Fruit fly (Drosophila melanogaster) whole organism, embryonic: ENCODE results near the gene PIP4K.
A peak's percentile ranks its signal among the peaks of the same experiment; 100 is the strongest.

Source experiments
- CG10366 ChIP-seq: fragments of 200-800 bp; sonication (Bioruptor generic); IDR thresholded peaks from 2 replicates; pipeline ENCODE4 v1.3.6; 2022; ENCODE audit warnings: missing biosample characterization, missing genetic modification characterization
- CG10959 ChIP-seq: fragments of 200-800 bp; sonication (Bioruptor generic); IDR thresholded peaks from 2 replicates; pipeline ENCODE4 v1.3.6; 2022; ENCODE audit warnings: missing biosample characterization, missing genetic modification characterization
- CG11085 ChIP-seq: fragments of 200-800 bp; sonication (Bioruptor generic); IDR thresholded peaks from 2 replicates; pipeline ENCODE4 v1.3.6; 2022; ENCODE audit warnings: missing biosample characterization, missing genetic modification characterization
- CG11398 ChIP-seq: fragments of 200-800 bp; sonication (Bioruptor generic); optimal IDR thresholded peaks from 2 replicates; lab custom pipeline; 2016; ENCODE audit warnings: missing biosample characterization, missing genetic modification characterization
- CG11723 ChIP-seq: fragments of 200-800 bp; sonication (Bioruptor generic); optimal IDR thresholded peaks from 2 replicates; lab custom pipeline; 2017; ENCODE audit warnings: missing biosample characterization, mild to moderate bottlenecking, missing genetic modification characterization
- CG12236 ChIP-seq: fragments of 200-800 bp; sonication (Bioruptor generic); optimal IDR thresholded peaks from 2 replicates; lab custom pipeline; 2016; ENCODE audit warnings: missing biosample characterization, missing genetic modification characterization
- CG15269 ChIP-seq: fragments of 200-800 bp; sonication (Bioruptor generic); optimal IDR thresholded peaks from 2 replicates; lab custom pipeline; 2018; ENCODE audit warnings: missing biosample characterization, mild to moderate bottlenecking, missing genetic modification characterization, moderate library complexity
- CG16863 ChIP-seq: fragments of 200-800 bp; sonication (Bioruptor generic); optimal IDR thresholded peaks from 3 replicates; lab custom pipeline; 2016; ENCODE audit warnings: missing biosample characterization, missing genetic modification characterization
- CG18476 ChIP-seq: fragments of 200-800 bp; sonication (Bioruptor generic); optimal IDR thresholded peaks from 2 replicates; lab custom pipeline; 2016; ENCODE audit warnings: missing biosample characterization, mild to moderate bottlenecking, missing genetic modification characterization
- CG2116 ChIP-seq: fragments of 200-800 bp; sonication (Bioruptor generic); optimal IDR thresholded peaks from 3 replicates; lab custom pipeline; 2018; ENCODE audit warnings: missing biosample characterization, mild to moderate bottlenecking, missing genetic modification characterization
- CG30020 ChIP-seq: fragments of 200-800 bp; optimal IDR thresholded peaks from 2 replicates; lab custom pipeline; 2019; ENCODE audit warnings: missing biosample characterization, mild to moderate bottlenecking, missing genetic modification characterization, moderate library complexity
- CG3065 ChIP-seq: fragments of 200-800 bp; sonication (Bioruptor generic); optimal IDR thresholded peaks from 2 replicates; lab custom pipeline; 2016; ENCODE audit warnings: missing biosample characterization, missing genetic modification characterization
- CG31365 ChIP-seq: fragments of 200-800 bp; sonication (Bioruptor generic); optimal IDR thresholded peaks from 2 replicates; lab custom pipeline; 2018; ENCODE audit warnings: missing biosample characterization, mild to moderate bottlenecking, missing genetic modification characterization
- CG33557 ChIP-seq: fragments of 200-800 bp; sonication (Bioruptor generic); optimal IDR thresholded peaks from 2 replicates; lab custom pipeline; 2019; ENCODE audit warnings: missing biosample characterization, mild to moderate bottlenecking, missing genetic modification characterization, moderate library complexity
- CG3995 ChIP-seq: fragments of 200-800 bp; sonication (Bioruptor generic); optimal IDR thresholded peaks from 3 replicates; lab custom pipeline; 2016; ENCODE audit warnings: missing biosample characterization, missing genetic modification characterization
- CG4707 ChIP-seq: fragments of 200-800 bp; sonication (Bioruptor generic); optimal IDR thresholded peaks from 2 replicates; lab custom pipeline; 2018; ENCODE audit warnings: missing biosample characterization, mild to moderate bottlenecking, missing genetic modification characterization, moderate library complexity
- CG6654 ChIP-seq: fragments of 200-800 bp; sonication (Bioruptor generic); optimal IDR thresholded peaks from 2 replicates; lab custom pipeline; 2017; ENCODE audit warnings: missing biosample characterization, mild to moderate bottlenecking, missing genetic modification characterization
- CG6683 ChIP-seq: fragments of 200-800 bp; sonication (Bioruptor generic); optimal IDR thresholded peaks from 2 replicates; lab custom pipeline; 2017; ENCODE audit warnings: missing biosample characterization, mild to moderate bottlenecking, missing genetic modification characterization, missing genetic modification reagents
- CG7357 ChIP-seq: fragments of 200-800 bp; sonication (Bioruptor generic); IDR thresholded peaks from 3 replicates; pipeline ENCODE4 v1.3.6; 2022; ENCODE audit warnings: missing biosample characterization, missing genetic modification characterization
- CG8281 ChIP-seq: fragments of 200-800 bp; sonication (Bioruptor generic); optimal IDR thresholded peaks from 2 replicates; lab custom pipeline; 2018; ENCODE audit warnings: missing biosample characterization, mild to moderate bottlenecking, missing genetic modification characterization, moderate library complexity
- CG9437 ChIP-seq: fragments of 200-800 bp; sonication (Bioruptor generic); optimal IDR thresholded peaks from 2 replicates; lab custom pipeline; 2018; ENCODE audit warnings: missing biosample characterization, mild to moderate bottlenecking, missing genetic modification characterization
- CG9932 ChIP-seq: fragments of 200-800 bp; sonication (Bioruptor generic); IDR thresholded peaks from 2 replicates; pipeline ENCODE4 v1.3.6; 2022; ENCODE audit warnings: missing biosample characterization, missing genetic modification characterization
- Camta ChIP-seq: fragments of 200-800 bp; sonication (Bioruptor generic); optimal IDR thresholded peaks from 2 replicates; lab custom pipeline; 2016; ENCODE audit warnings: missing biosample characterization, missing genetic modification characterization
- Dp ChIP-seq: fragments of 200-800 bp; sonication (Bioruptor generic); optimal IDR thresholded peaks from 2 replicates; lab custom pipeline; 2018; ENCODE audit warnings: missing biosample characterization, mild to moderate bottlenecking, missing genetic modification characterization, moderate library complexity
- Fer1 ChIP-seq: fragments of 200-800 bp; sonication (Bioruptor generic); optimal IDR thresholded peaks from 2 replicates; lab custom pipeline; 2017; ENCODE audit warnings: missing biosample characterization, mild to moderate bottlenecking, missing genetic modification characterization
- MESR4 ChIP-seq: fragments of 200-800 bp; sonication (Bioruptor generic); optimal IDR thresholded peaks from 2 replicates; lab custom pipeline; 2018; ENCODE audit warnings: missing biosample characterization, mild to moderate bottlenecking, missing genetic modification characterization, moderate library complexity
- Nf-YA ChIP-seq: fragments of 200-800 bp; sonication (Bioruptor generic); IDR thresholded peaks from 2 replicates; pipeline ENCODE4 v1.3.6; 2022; ENCODE audit warnings: missing biosample characterization, missing genetic modification characterization
- NfI ChIP-seq: fragments of 200-800 bp; sonication (Bioruptor generic); optimal IDR thresholded peaks from 3 replicates; lab custom pipeline; 2018; ENCODE audit warnings: missing biosample characterization, mild to moderate bottlenecking, missing genetic modification characterization, moderate library complexity
- Spps ChIP-seq: fragments of 200-800 bp; sonication (Bioruptor generic); optimal IDR thresholded peaks from 2 replicates; lab custom pipeline; 2018; ENCODE audit warnings: missing biosample characterization, mild to moderate bottlenecking, missing genetic modification characterization
- Usf ChIP-seq: fragments of 200-800 bp; sonication (Bioruptor generic); optimal IDR thresholded peaks from 2 replicates; lab custom pipeline; 2017; ENCODE audit warnings: missing genotype, missing biosample characterization, missing genetic modification characterization
- aop ChIP-seq: fragments of 200-800 bp; sonication (Bioruptor generic); IDR thresholded peaks from 2 replicates; pipeline ENCODE4 v1.3.6; 2022; ENCODE audit warnings: missing biosample characterization, missing genetic modification characterization
- corto ChIP-seq: fragments of 200-800 bp; sonication (Bioruptor generic); optimal IDR thresholded peaks from 2 replicates; lab custom pipeline; 2016; ENCODE audit warnings: missing biosample characterization, mild to moderate bottlenecking, missing genetic modification characterization, moderate library complexity
- jigr1 ChIP-seq: fragments of 200-800 bp; sonication (Bioruptor generic); IDR thresholded peaks from 3 replicates; pipeline ENCODE4 v1.3.6; 2022; ENCODE audit warnings: missing biosample characterization, missing genetic modification characterization
- jing ChIP-seq: fragments of 200-800 bp; sonication (Bioruptor generic); optimal IDR thresholded peaks from 2 replicates; lab custom pipeline; 2018; ENCODE audit warnings: missing biosample characterization, mild to moderate bottlenecking, missing genetic modification characterization
- kni ChIP-seq: fragments of 200-800 bp; sonication (Bioruptor generic); optimal IDR thresholded peaks from 3 replicates; lab custom pipeline; 2017; ENCODE audit warnings: mild to moderate bottlenecking, missing biosample characterization, missing genetic modification reagents, missing genetic modification characterization
- nerfin-2 ChIP-seq: fragments of 200-800 bp; sonication (Bioruptor generic); IDR thresholded peaks from 2 replicates; pipeline ENCODE4 v1.3.6; 2022; ENCODE audit warnings: missing biosample characterization, missing genetic modification characterization; ENCODE audit not compliant: partially characterized antibody
- oc ChIP-seq: fragments of 200-800 bp; sonication (Bioruptor generic); optimal IDR thresholded peaks from 2 replicates; lab custom pipeline; 2018; ENCODE audit warnings: missing biosample characterization, mild to moderate bottlenecking, missing genetic modification characterization, moderate library complexity
- p53 ChIP-seq: fragments of 200-800 bp; sonication (Bioruptor generic); optimal IDR thresholded peaks from 2 replicates; lab custom pipeline; 2016; ENCODE audit warnings: missing biosample characterization, missing genetic modification characterization
- pb ChIP-seq: fragments of 200-800 bp; sonication (Bioruptor generic); optimal IDR thresholded peaks from 3 replicates; lab custom pipeline; 2016; ENCODE audit warnings: missing biosample characterization, missing genetic modification characterization
- phol ChIP-seq: fragments of 200-800 bp; sonication (Bioruptor generic); optimal IDR thresholded peaks from 3 replicates; lab custom pipeline; 2018; ENCODE audit warnings: missing biosample characterization, mild to moderate bottlenecking, missing genetic modification characterization, moderate library complexity
- pros ChIP-seq: fragments of 200-800 bp; sonication (Bioruptor generic); optimal IDR thresholded peaks from 3 replicates; lab custom pipeline; 2019; ENCODE audit warnings: missing biosample characterization, mild to moderate bottlenecking, missing genetic modification characterization, moderate library complexity
- pum ChIP-seq: fragments of 200-800 bp; sonication (Bioruptor generic); optimal IDR thresholded peaks from 2 replicates; lab custom pipeline; 2016; ENCODE audit warnings: missing biosample characterization, missing genetic modification characterization
- sens ChIP-seq: fragments of 200-800 bp; sonication (Bioruptor generic); peaks from one replicate; lab custom pipeline; 2016; ENCODE audit warnings: missing biosample characterization, missing genetic modification characterization
- sisA ChIP-seq: fragments of 200-800 bp; sonication (Bioruptor generic); IDR thresholded peaks from 2 replicates; pipeline ENCODE4 v1.3.6; 2022; ENCODE audit warnings: missing biosample characterization, missing genetic modification characterization
- slbo ChIP-seq: fragments of 200-800 bp; sonication (Bioruptor generic); IDR thresholded peaks from 2 replicates; pipeline ENCODE4 v1.3.6; 2022; ENCODE audit warnings: missing biosample characterization, missing genetic modification characterization
- tin ChIP-seq: fragments of 200-800 bp; sonication (Bioruptor generic); optimal IDR thresholded peaks from 3 replicates; lab custom pipeline; 2016; ENCODE audit warnings: missing biosample characterization, missing genetic modification characterization
- tio ChIP-seq: fragments of 200-800 bp; sonication (Bioruptor generic); optimal IDR thresholded peaks from 2 replicates; lab custom pipeline; 2017; ENCODE audit warnings: missing biosample characterization, missing genetic modification characterization, inconsistent platforms
- toy ChIP-seq: fragments of 200-800 bp; sonication (Bioruptor generic); IDR thresholded peaks from 2 replicates; pipeline ENCODE4 v1.3.6; 2022; ENCODE audit warnings: missing biosample characterization, missing genetic modification characterization
- trem ChIP-seq: fragments of 200-800 bp; optimal IDR thresholded peaks from 3 replicates; lab custom pipeline; 2019; ENCODE audit warnings: missing biosample characterization, mild to moderate bottlenecking, missing genetic modification characterization, moderate library complexity
- zen2 ChIP-seq: fragments of 200-800 bp; sonication (Bioruptor generic); IDR thresholded peaks from 3 replicates; pipeline ENCODE4 v1.3.6; 2022; ENCODE audit warnings: missing biosample characterization, missing genetic modification characterization; ENCODE audit not compliant: partially characterized antibody
- zf30C ChIP-seq: fragments of 200-800 bp; sonication (Bioruptor generic); optimal IDR thresholded peaks from 3 replicates; lab custom pipeline; 2018; ENCODE audit warnings: missing biosample characterization, mild to moderate bottlenecking, missing genetic modification characterization
- zfh1 ChIP-seq: fragments of 200-800 bp; sonication (Bioruptor generic); IDR thresholded peaks from 3 replicates; pipeline ENCODE4 v1.3.6; 2022; ENCODE audit warnings: missing biosample characterization, missing genetic modification characterization

PIP4K gene

dm6 chr4:1196653-1197161, at the start of gene PIP4K (continued):
- no peak for TF ChIP-seq CG6654 (GFP tag; lab: Kevin White, UChicago)
- no peak for TF ChIP-seq zen2 (GFP tag; lab: Robert Waterston, UW)
- no peak for TF ChIP-seq CG16863
- TF ChIP-seq Usf (GFP tag; lab: Kevin White, UChicago): no peak
- no peak for TF ChIP-seq toy
- TF ChIP-seq CG15269 (tag; lab: Kevin White, UChicago): no peak
- no peak for TF ChIP-seq CG3065 (GFP tag; lab: Kevin White, UChicago)
- no peak for TF ChIP-seq Dp
- TF ChIP-seq sens (GFP tag; lab: Kevin White, UChicago): peak; percentile 17
- TF ChIP-seq zfh1: no peak
- TF ChIP-seq trem (tag; lab: Kevin White, UChicago): peak; percentile 36
- no peak for TF ChIP-seq Spps (tag; lab: Kevin White, UChicago)
- no peak for TF ChIP-seq tio
- TF ChIP-seq CG12236: no peak
- TF ChIP-seq CG18476 (GFP tag; lab: Kevin White, UChicago): no peak
- TF ChIP-seq CG10959: no peak
- no peak for TF ChIP-seq corto
- TF ChIP-seq CG8281: no peak
- no peak for TF ChIP-seq sisA
- no peak for TF ChIP-seq pros (GFP tag; lab: Kevin White, UChicago)
- TF ChIP-seq CG11398 (GFP tag; lab: Kevin White, UChicago): no peak
- TF ChIP-seq aop (GFP tag; lab: Robert Waterston, UW): no peak
- no peak for TF ChIP-seq Camta (GFP tag; lab: Kevin White, UChicago)
- no peak for TF ChIP-seq nerfin-2 (GFP tag; lab: Robert Waterston, UW)
- no peak for TF ChIP-seq oc
- TF ChIP-seq CG4707 (GFP tag; lab: Kevin White, UChicago): no peak
- TF ChIP-seq CG30020 (tag; lab: Kevin White, UChicago): peak; percentile 99
- no peak for TF ChIP-seq jigr1 (GFP tag; lab: Robert Waterston, UW)
- TF ChIP-seq CG11085 (GFP tag; lab: Robert Waterston, UW): no peak
- TF ChIP-seq Fer1: no peak
- no peak for TF ChIP-seq p53 (GFP tag; lab: Kevin White, UChicago)
- peak; percentile 63 for TF ChIP-seq CG11723
- TF ChIP-seq zf30C (GFP tag; lab: Kevin White, UChicago): no peak
- TF ChIP-seq phol: no peak
- TF ChIP-seq CG6683 (GFP tag; lab: Kevin White, UChicago): no peak
- peak; percentile 37 for TF ChIP-seq CG33557
- TF ChIP-seq jing (GFP tag; lab: Kevin White, UChicago): no peak
- TF ChIP-seq CG9437 (GFP tag; lab: Kevin White, UChicago): no peak
- no peak for TF ChIP-seq CG31365 (tag; lab: Kevin White, UChicago)
- peak; percentile 12 for TF ChIP-seq CG3995 (GFP tag; lab: Kevin White, UChicago)
- TF ChIP-seq CG10366 (GFP tag; lab: Robert Waterston, UW): no peak
- peak; percentile 77 for TF ChIP-seq MESR4
- TF ChIP-seq pum (GFP tag; lab: Kevin White, UChicago): no peak
- TF ChIP-seq CG9932 (GFP tag; lab: Robert Waterston, UW): no peak
- TF ChIP-seq slbo (GFP tag; lab: Robert Waterston, UW): no peak
- TF ChIP-seq CG2116 (GFP tag; lab: Kevin White, UChicago): peak; percentile 95
- TF ChIP-seq tin (GFP tag; lab: Kevin White, UChicago): no peak
- TF ChIP-seq kni (GFP tag; lab: Kevin White, UChicago): no peak
- TF ChIP-seq Nf-YA (GFP tag; lab: Robert Waterston, UW): no peak
- no peak for TF ChIP-seq pb (GFP tag; lab: Kevin White, UChicago)
- TF ChIP-seq NfI (GFP tag; lab: Kevin White, UChicago): no peak
- peak; percentile 89 for TF ChIP-seq CG7357 (GFP tag; lab: Robert Waterston, UW)
